Fruit fly (Drosophila melanogaster): ENCODE measurements around the gene CG14879.

Gene CG14879

dm6 chr3R:16308057-16308456 lies 41.0 kb downstream of the CG14879 start:
- TF ChIP-seq CG30431 (GFP tag; optimal IDR thresholded peaks at IDR 0.05) (no peak), CG6765 (GFP tag; optimal IDR thresholded peaks at IDR 0.05) (no peak), Pdp1 (GFP tag; optimal IDR thresholded peaks at IDR 0.05) (peak in 1 of 2 experiments; percentile 54), Med (GFP tag) (peak; percentile 28), Hsf (GFP tag; optimal IDR thresholded peaks at IDR 0.05) (no peak), CG15479 (GFP tag; optimal IDR thresholded peaks at IDR 0.05) (peak; percentile 0), sd (tag; optimal IDR thresholded peaks at IDR 0.05) (peak; percentile 44)

- 0 out of 2 replicates have a peak, but pooled peaks have one; percentile 25 for TF ChIP-seq CG14014 (GFP tag; IDR thresholded peaks at IDR 0.05)
- TF ChIP-seq z (GFP tag; IDR thresholded peaks at IDR 0.05) = no peak
- TF ChIP-seq Hr78 (GFP tag; optimal IDR thresholded peaks at IDR 0.05) = peak in 1 of 2 experiments; percentile 1
- no peak for TF ChIP-seq Mad (GFP tag; optimal IDR thresholded peaks at IDR 0.05)
- no peak for TF ChIP-seq ac (GFP tag; optimal IDR thresholded peaks at IDR 0.05)
- TF ChIP-seq sob (GFP tag; IDR thresholded peaks at IDR 0.05) = 0 out of 2 replicates have a peak, but pooled peaks have one; percentile 43
- TF ChIP-seq rib (GFP tag; IDR thresholded peaks at IDR 0.05) = 0 out of 2 replicates have a peak, but pooled peaks have one; percentile 29
- TF ChIP-seq stc (GFP tag; IDR thresholded peaks at IDR 0.05) = 0 out of 2 replicates have a peak, but pooled peaks have one; percentile 25
- no peak for TF ChIP-seq Opbp (GFP tag; IDR thresholded peaks at IDR 0.05; ENCODE audit: partially characterized antibody)
- TF ChIP-seq Bgb (GFP tag; IDR thresholded peaks at IDR 0.05; ENCODE audit: partially characterized antibody) = peak; percentile 27; the same call in 1 of the 2 replicates
- TF ChIP-seq CG13424 (tag; optimal IDR thresholded peaks at IDR 0.05) = peak; percentile 3
- no peak for TF ChIP-seq CG2875 (GFP tag; optimal IDR thresholded peaks at IDR 0.05)
- TF ChIP-seq klu (GFP tag; IDR thresholded peaks at IDR 0.05) = no peak
- no peak for TF ChIP-seq dmrt99B (tag; optimal IDR thresholded peaks at IDR 0.05)
- TF ChIP-seq B-H2 (GFP tag; optimal IDR thresholded peaks at IDR 0.05) = peak; percentile 17
- TF ChIP-seq BEAF-32 (GFP tag; optimal IDR thresholded peaks at IDR 0.05) = peak; percentile 4
- no peak for TF ChIP-seq Lhr (GFP tag; optimal IDR thresholded peaks at IDR 0.05)
- TF ChIP-seq gsb-n (tag; optimal IDR thresholded peaks at IDR 0.05) = no peak
- TF ChIP-seq MBD-R2 (GFP tag; IDR thresholded peaks at IDR 0.05) = no peak; the same call in 1 of the 2 replicates
- TF ChIP-seq Ets97D (GFP tag; optimal IDR thresholded peaks at IDR 0.05) = peak; percentile 59
- peak; percentile 30 for TF ChIP-seq CG3163 (GFP tag; optimal IDR thresholded peaks at IDR 0.05)
- TF ChIP-seq E2f2 (GFP tag; IDR thresholded peaks at IDR 0.05) = peak; percentile 44
- TF ChIP-seq mirr (GFP tag; optimal IDR thresholded peaks at IDR 0.05) = no peak
- TF ChIP-seq lmd (GFP tag; IDR thresholded peaks at IDR 0.05) = no peak
- peak; percentile 46 for TF ChIP-seq HmgZ (tag; optimal IDR thresholded peaks at IDR 0.05)
- TF ChIP-seq Trl (optimal IDR thresholded peaks at IDR 0.05) = peak; percentile 56 to 81
- TF ChIP-seq Trl (GFP tag; optimal IDR thresholded peaks at IDR 0.05) = no peak
- TF ChIP-seq CG34422 (GFP tag; IDR thresholded peaks at IDR 0.05) = no peak; the same call in 2 of the 3 replicates
- no peak for TF ChIP-seq ssp (GFP tag; IDR thresholded peaks at IDR 0.05)
- TF ChIP-seq Deaf1 (tag; optimal IDR thresholded peaks at IDR 0.05) = peak; percentile 1
- peak; percentile 20 for TF ChIP-seq CG10431 (GFP tag; optimal IDR thresholded peaks at IDR 0.05)
- no peak for TF ChIP-seq run (tag; optimal IDR thresholded peaks at IDR 0.05)
- TF ChIP-seq CG11696 (GFP tag; IDR thresholded peaks at IDR 0.05) = no peak
- TF ChIP-seq Taf1 (GFP tag; IDR thresholded peaks at IDR 0.05) = peak; percentile 33; the same call in 1 of the 2 replicates
- peak; percentile 10 for TF ChIP-seq CG8290 (GFP tag; optimal IDR thresholded peaks at IDR 0.05)
- peak in 1 of 2 experiments; percentile 76 for TF ChIP-seq CG8290 (tag; optimal IDR thresholded peaks at IDR 0.05)
- no peak for TF ChIP-seq nerfin-2 (GFP tag; IDR thresholded peaks at IDR 0.05; ENCODE audit: partially characterized antibody)
- TF ChIP-seq inv (GFP tag; IDR thresholded peaks at IDR 0.05; ENCODE audit: partially characterized antibody) = no peak
- TF ChIP-seq gfzf (GFP tag; optimal IDR thresholded peaks at IDR 0.05) = peak; percentile 55
- no peak for TF ChIP-seq CG17829 (tag; optimal IDR thresholded peaks at IDR 0.05)
Observed at dm6 chr3R:16305185-16305989, 43.6 kb downstream of the CG14879 start, which contains the start of gene Zip89B. Gene Zip89B, plus strand, starts transcription at chr3R:16305758.
